Fruit fly (Drosophila melanogaster) whole organism, embryonic: Measurements from ENCODE around the gene CG10431.

ENCODE experiments used
- Bgb ChIP-seq: fragments of 200-800 bp; sonication (Bioruptor generic); IDR thresholded peaks from 2 replicates; pipeline ENCODE4 v1.3.6; 2022; ENCODE audit warnings: missing biosample characterization, missing genetic modification characterization; ENCODE audit not compliant: partially characterized antibody
- CG10321 ChIP-seq: fragments of 200-800 bp; sonication (Bioruptor generic); IDR thresholded peaks from 2 replicates; pipeline ENCODE4 v1.3.6; 2022; ENCODE audit warnings: missing biosample characterization, missing genetic modification characterization
- CG10543 ChIP-seq: fragments of 200-800 bp; sonication (Bioruptor generic); optimal IDR thresholded peaks from 3 replicates; lab custom pipeline; 2017; ENCODE audit warnings: missing biosample characterization, mild to moderate bottlenecking, missing genetic modification characterization, moderate library complexity
- CG14667 ChIP-seq: fragments of 200-800 bp; sonication (Bioruptor generic); IDR thresholded peaks from 2 replicates; pipeline ENCODE4 v1.3.6; 2022; ENCODE audit warnings: missing biosample characterization, missing genetic modification characterization
- CG5180 ChIP-seq: fragments of 200-800 bp; sonication (Bioruptor generic); optimal IDR thresholded peaks from 3 replicates; lab custom pipeline; 2017; ENCODE audit warnings: missing biosample characterization, missing genetic modification characterization, mild to moderate bottlenecking, moderate library complexity, missing genetic modification reagents
- CG6791 ChIP-seq: fragments of 200-800 bp; sonication (Bioruptor generic); IDR thresholded peaks from 3 replicates; pipeline ENCODE4 v1.3.6; 2022; ENCODE audit warnings: missing biosample characterization, missing genetic modification characterization; ENCODE audit not compliant: partially characterized antibody
- CG7963 ChIP-seq: fragments of 200-800 bp; sonication (Bioruptor generic); IDR thresholded peaks from 3 replicates; pipeline ENCODE4 v1.3.6; 2022; ENCODE audit warnings: missing biosample characterization, missing genetic modification characterization; ENCODE audit not compliant: partially characterized antibody
- Camta ChIP-seq: fragments of 200-800 bp; sonication (Bioruptor generic); optimal IDR thresholded peaks from 2 replicates; lab custom pipeline; 2016; ENCODE audit warnings: missing biosample characterization, missing genetic modification characterization
- D19A ChIP-seq: fragments of 200-800 bp; optimal IDR thresholded peaks from 3 replicates; lab custom pipeline; 2019; ENCODE audit warnings: missing biosample characterization, mild to moderate bottlenecking, missing genetic modification characterization, moderate library complexity
- Deaf1 ChIP-seq: fragments of 200-800 bp; optimal IDR thresholded peaks from 3 replicates; lab custom pipeline; 2019; ENCODE audit warnings: missing biosample characterization, mild to moderate bottlenecking, missing genetic modification characterization, moderate library complexity
- Dll ChIP-seq: fragments of 200-800 bp; sonication (Bioruptor generic); IDR thresholded peaks from 4 replicates; pipeline ENCODE4 v1.3.6; 2022; ENCODE audit warnings: missing biosample characterization, missing genetic modification characterization; ENCODE audit not compliant: partially characterized antibody
- E2f2 ChIP-seq: fragments of 200-800 bp; sonication (Bioruptor generic); IDR thresholded peaks from 2 replicates; pipeline ENCODE4 v1.3.6; 2022; ENCODE audit warnings: missing biosample characterization, missing genetic modification characterization
- Mad ChIP-seq: fragments of 200-800 bp; sonication (Bioruptor generic); optimal IDR thresholded peaks from 2 replicates; lab custom pipeline; 2016; ENCODE audit warnings: missing biosample characterization, missing genetic modification characterization
- Sry-δ ChIP-seq: fragments of 200-800 bp; sonication (Bioruptor generic); optimal IDR thresholded peaks from 2 replicates; lab custom pipeline; 2016; ENCODE audit warnings: missing biosample characterization, missing genetic modification characterization
- Tbp ChIP-seq: fragments of >200 bp; optimal IDR thresholded peaks from 2 replicates; lab custom pipeline; 2018; ENCODE audit warnings: missing biosample characterization, missing genetic modification characterization
- abd-A ChIP-seq: fragments of 200-800 bp; sonication (Bioruptor generic); optimal IDR thresholded peaks from 3 replicates; lab custom pipeline; 2019; ENCODE audit warnings: missing biosample characterization, mild to moderate bottlenecking, missing genetic modification characterization, moderate library complexity
- ato ChIP-seq: fragments of 200-800 bp; sonication (Bioruptor generic); IDR thresholded peaks from 2 replicates; pipeline ENCODE4 v1.3.6; 2022; ENCODE audit warnings: missing biosample characterization, missing genetic modification characterization; ENCODE audit not compliant: partially characterized antibody
- bbx ChIP-seq: fragments of 200-800 bp; sonication (Bioruptor generic); IDR thresholded peaks from 2 replicates; pipeline ENCODE4 v1.3.6; 2022; ENCODE audit warnings: missing biosample characterization, missing genetic modification characterization; ENCODE audit not compliant: partially characterized antibody
- bsh ChIP-seq, 2 experiments: fragments of 200-800 bp; sonication (Bioruptor generic); optimal IDR thresholded peaks; 2 replicates each; lab custom pipeline; 2017 to 2018; ENCODE audit warnings: mild to moderate bottlenecking in 2 of 2, missing biosample characterization in 2 of 2, missing genetic modification characterization in 2 of 2, moderate library complexity in 1 of 2
- chif ChIP-seq, 2 experiments: fragments of 200-800 bp; sonication (Bioruptor generic); optimal IDR thresholded peaks; 3 replicates each; lab custom pipeline; 2016; ENCODE audit warnings: missing biosample characterization in 2 of 2, missing genetic modification characterization in 2 of 2
- da ChIP-seq: fragments of 200-800 bp; sonication (Bioruptor generic); optimal IDR thresholded peaks from 2 replicates; lab custom pipeline; 2016; ENCODE audit warnings: missing biosample characterization, missing genetic modification characterization
- danr ChIP-seq: fragments of 200-800 bp; sonication (Bioruptor generic); IDR thresholded peaks from 2 replicates; pipeline ENCODE4 v1.3.6; 2022; ENCODE audit warnings: missing biosample characterization, missing genetic modification characterization
- emc ChIP-seq: fragments of 200-800 bp; sonication (Bioruptor generic); optimal IDR thresholded peaks from 2 replicates; lab custom pipeline; 2016; ENCODE audit warnings: missing biosample characterization, missing genetic modification characterization
- ems ChIP-seq: fragments of 200-800 bp; sonication (Bioruptor generic); optimal IDR thresholded peaks from 3 replicates; lab custom pipeline; 2016; ENCODE audit warnings: missing biosample characterization, missing genetic modification characterization
- esg ChIP-seq: fragments of 200-800 bp; sonication (Bioruptor generic); conservative IDR thresholded peaks from 2 replicates; pipeline ENCODE4 v1.3.6; 2022; ENCODE audit warnings: missing biosample characterization, missing genetic modification characterization
- fd96Cb ChIP-seq: fragments of 200-800 bp; sonication (Bioruptor generic); optimal IDR thresholded peaks from 2 replicates; lab custom pipeline; 2018; ENCODE audit warnings: missing biosample characterization, mild to moderate bottlenecking, missing genetic modification characterization, moderate library complexity
- grau ChIP-seq: fragments of 200-800 bp; optimal IDR thresholded peaks from 3 replicates; lab custom pipeline; 2019; ENCODE audit warnings: missing biosample characterization, mild to moderate bottlenecking, missing genetic modification characterization, moderate library complexity
- gsb-n ChIP-seq: fragments of 200-800 bp; sonication (Bioruptor generic); optimal IDR thresholded peaks from 3 replicates; lab custom pipeline; 2018; ENCODE audit warnings: missing biosample characterization, mild to moderate bottlenecking, missing genetic modification characterization
- insv ChIP-seq, 2 experiments: fragments of 200-800 bp; sonication (Bioruptor generic); optimal IDR thresholded peaks; 3 replicates each; lab custom pipeline; 2016 to 2018; ENCODE audit warnings: missing biosample characterization in 2 of 2, missing genetic modification characterization in 2 of 2
- jing ChIP-seq: fragments of 200-800 bp; sonication (Bioruptor generic); optimal IDR thresholded peaks from 2 replicates; lab custom pipeline; 2018; ENCODE audit warnings: missing biosample characterization, mild to moderate bottlenecking, missing genetic modification characterization
- kni ChIP-seq: fragments of 200-800 bp; sonication (Bioruptor generic); optimal IDR thresholded peaks from 3 replicates; lab custom pipeline; 2017; ENCODE audit warnings: mild to moderate bottlenecking, missing biosample characterization, missing genetic modification reagents, missing genetic modification characterization
- knrl ChIP-seq: fragments of 200-800 bp; sonication (Bioruptor generic); IDR thresholded peaks from 3 replicates; pipeline ENCODE4 v1.3.6; 2022; ENCODE audit warnings: missing biosample characterization, missing genetic modification characterization; ENCODE audit not compliant: partially characterized antibody
- lov ChIP-seq, 2 experiments: fragments of 200-800 bp in 1 of 2; fragments of >200 bp in 1 of 2; sonication (Bioruptor generic) in 1 of 2; IDR thresholded peaks in 1 of 2; optimal IDR thresholded peaks in 1 of 2; 2 replicates in 1 of 2; 3 replicates in 1 of 2; pipeline versions ENCODE4 v1.3.6 to Lab custom; 2017 to 2022; ENCODE audit warnings: missing biosample characterization in 1 of 2, missing genetic modification characterization in 1 of 2
- nerfin-2 ChIP-seq: fragments of 200-800 bp; sonication (Bioruptor generic); IDR thresholded peaks from 2 replicates; pipeline ENCODE4 v1.3.6; 2022; ENCODE audit warnings: missing biosample characterization, missing genetic modification characterization; ENCODE audit not compliant: partially characterized antibody
- peb ChIP-seq: fragments of 200-800 bp; sonication (Bioruptor generic); IDR thresholded peaks from 2 replicates; pipeline ENCODE4 v1.3.6; 2022; ENCODE audit warnings: missing biosample characterization, missing genetic modification characterization
- pros ChIP-seq: fragments of 200-800 bp; sonication (Bioruptor generic); optimal IDR thresholded peaks from 3 replicates; lab custom pipeline; 2019; ENCODE audit warnings: missing biosample characterization, mild to moderate bottlenecking, missing genetic modification characterization, moderate library complexity
- sd ChIP-seq: fragments of 200-800 bp; sonication (Bioruptor generic); optimal IDR thresholded peaks from 3 replicates; lab custom pipeline; 2018; ENCODE audit warnings: missing biosample characterization, mild to moderate bottlenecking, missing genetic modification characterization, moderate library complexity
- sima ChIP-seq: fragments of 200-800 bp; sonication (Bioruptor generic); optimal IDR thresholded peaks from 2 replicates; lab custom pipeline; 2016; ENCODE audit warnings: missing biosample characterization, missing genetic modification characterization
- trem ChIP-seq: fragments of 200-800 bp; optimal IDR thresholded peaks from 3 replicates; lab custom pipeline; 2019; ENCODE audit warnings: missing biosample characterization, mild to moderate bottlenecking, missing genetic modification characterization, moderate library complexity
- tup ChIP-seq: fragments of 200-800 bp; sonication (Bioruptor generic); optimal IDR thresholded peaks from 2 replicates; lab custom pipeline; 2016; ENCODE audit warnings: missing biosample characterization, mild to moderate bottlenecking, missing genetic modification characterization, moderate library complexity
- unpg ChIP-seq: fragments of 200-800 bp; sonication (Bioruptor generic); optimal IDR thresholded peaks from 3 replicates; lab custom pipeline; 2018; ENCODE audit warnings: missing biosample characterization, mild to moderate bottlenecking, missing genetic modification characterization, moderate library complexity
- wek ChIP-seq: fragments of 200-800 bp; sonication (Bioruptor generic); optimal IDR thresholded peaks from 3 replicates; lab custom pipeline; 2018; ENCODE audit warnings: missing biosample characterization, mild to moderate bottlenecking, missing genetic modification characterization, moderate library complexity
- yki ChIP-seq: fragments of >200 bp; optimal IDR thresholded peaks from 3 replicates; lab custom pipeline; 2018
- zen ChIP-seq: fragments of 200-800 bp; sonication (Bioruptor generic); optimal IDR thresholded peaks from 3 replicates; lab custom pipeline; 2018; ENCODE audit warnings: missing biosample characterization, mild to moderate bottlenecking, missing genetic modification characterization, moderate library complexity

The CG10431 gene

dm6 chr2L:18946636-18947514 is 27.6 kb upstream of the CG10431 start (continued):
- TF ChIP-seq D19A (tag; lab: Kevin White, UChicago) (peak; percentile 43), unpg (GFP tag; lab: Kevin White, UChicago) (peak; percentile 44), trem (tag; lab: Kevin White, UChicago) (peak; percentile 53), fd96Cb (tag; lab: Kevin White, UChicago) (peak; percentile 25)

dm6 chr2L:18947515-18947998 is 27.0 kb upstream of the CG10431 start:
- peak; percentile 73 for TF ChIP-seq CG6791
- TF ChIP-seq grau (tag; lab: Kevin White, UChicago), result no peak
- TF ChIP-seq danr, result no peak
- TF ChIP-seq Dll, result peak; percentile 50; the same call in 1 of the 4 replicates
- peak; percentile 33; the same call in 1 of the 2 replicates for TF ChIP-seq bbx (GFP tag; lab: Robert Waterston, UW)
- no peak for TF ChIP-seq Camta (GFP tag; lab: Kevin White, UChicago)
- no peak for TF ChIP-seq jing (GFP tag; lab: Kevin White, UChicago)
- TF ChIP-seq da (GFP tag; lab: Kevin White, UChicago), result no peak
- peak; percentile 94 for TF ChIP-seq CG10321 (GFP tag; lab: Robert Waterston, UW)
- no peak for TF ChIP-seq chif (GFP tag; optimal IDR thresholded peaks at IDR 0.05; lab: Kevin White, UChicago)
- no peak for TF ChIP-seq tup
- no peak for TF ChIP-seq wek (GFP tag; lab: Kevin White, UChicago)
- peak; percentile 5; the same call in 1 of the 3 replicates for TF ChIP-seq knrl (GFP tag; lab: Robert Waterston, UW)
- no peak for TF ChIP-seq sima (GFP tag; lab: Kevin White, UChicago)
- no peak for TF ChIP-seq CG10543 (GFP tag; lab: Kevin White, UChicago)
- TF ChIP-seq zen (tag; lab: Kevin White, UChicago), result no peak
- TF ChIP-seq insv (GFP tag; optimal IDR thresholded peaks at IDR 0.05; lab: Kevin White, UChicago), result peak in 1 of 2 experiments; percentile 64
- no peak for TF ChIP-seq esg (GFP tag; lab: Robert Waterston, UW)
- peak; percentile 97 for TF ChIP-seq abd-A (tag; lab: Kevin White, UChicago)
- peak; percentile 44; the same call in 1 of the 2 replicates for TF ChIP-seq nerfin-2 (GFP tag; lab: Robert Waterston, UW)
- no peak for TF ChIP-seq Mad (GFP tag; lab: Kevin White, UChicago)
- TF ChIP-seq gsb-n (tag; lab: Kevin White, UChicago), result no peak
- no peak for TF ChIP-seq CG14667 (GFP tag; lab: Robert Waterston, UW)
- TF ChIP-seq Tbp (GFP tag; lab: Kevin White, UChicago), result no peak
- no peak for TF ChIP-seq emc
- peak; percentile 84 for TF ChIP-seq pros
- TF ChIP-seq lov (optimal IDR thresholded peaks at IDR 0.05; lab: Kevin White, UChicago), result no peak
- TF ChIP-seq lov (GFP tag; IDR thresholded peaks at IDR 0.05; lab: Robert Waterston, UW), result 0 out of 3 replicates have a peak, but pooled peaks have one; percentile 47
- no peak for TF ChIP-seq peb (GFP tag; lab: Robert Waterston, UW)
- TF ChIP-seq bsh (GFP tag; optimal IDR thresholded peaks at IDR 0.05; lab: Kevin White, UChicago), result no peak
- peak; percentile 27 for TF ChIP-seq sd (tag; lab: Kevin White, UChicago)
- TF ChIP-seq Bgb (GFP tag; lab: Robert Waterston, UW), result 0 out of 2 replicates have a peak, but pooled peaks have one; percentile 18
- no peak for TF ChIP-seq E2f2 (GFP tag; lab: Robert Waterston, UW)
- TF ChIP-seq Deaf1, result peak; percentile 33
- no peak for TF ChIP-seq ems (GFP tag; lab: Kevin White, UChicago)
- no peak for TF ChIP-seq Sry-δ (GFP tag; lab: Kevin White, UChicago)
- TF ChIP-seq ato (GFP tag; lab: Robert Waterston, UW), result 0 out of 2 replicates have a peak, but pooled peaks have one; percentile 26
- TF ChIP-seq CG7963 (GFP tag; lab: Robert Waterston, UW), result 0 out of 3 replicates have a peak, but pooled peaks have one; percentile 9
- TF ChIP-seq CG5180 (GFP tag; lab: Kevin White, UChicago), result peak; percentile 97
- no peak for TF ChIP-seq yki (lab: Kevin White, UChicago)
- TF ChIP-seq kni (GFP tag; lab: Kevin White, UChicago), result peak; percentile 100
